Fruit fly (Drosophila melanogaster) whole organism, embryonic: ENCODE results near the gene lectin-21Cb.

ENCODE experiments used
- C15 ChIP-seq: fragments of 200-800 bp; sonication (Bioruptor generic); IDR thresholded peaks from 3 replicates; pipeline ENCODE4 v1.3.6; 2022; ENCODE audit warnings: missing biosample characterization, missing genetic modification characterization
- CG11085 ChIP-seq: fragments of 200-800 bp; sonication (Bioruptor generic); IDR thresholded peaks from 2 replicates; pipeline ENCODE4 v1.3.6; 2022; ENCODE audit warnings: missing biosample characterization, missing genetic modification characterization
- CG12659 ChIP-seq: fragments of 200-800 bp; sonication (Bioruptor generic); optimal IDR thresholded peaks from 3 replicates; lab custom pipeline; 2017; ENCODE audit warnings: mild to moderate bottlenecking, missing biosample characterization, missing genetic modification reagents, missing genetic modification characterization
- CG16813 ChIP-seq: fragments of 200-800 bp; sonication (Bioruptor generic); IDR thresholded peaks from 3 replicates; pipeline ENCODE4 v1.3.6; 2022; ENCODE audit warnings: missing biosample characterization, missing genetic modification characterization; ENCODE audit not compliant: partially characterized antibody
- CG31441 ChIP-seq: fragments of 200-800 bp; sonication (Bioruptor generic); IDR thresholded peaks from 2 replicates; pipeline ENCODE4 v1.3.6; 2022; ENCODE audit warnings: missing biosample characterization, missing genetic modification characterization
- CG4282 ChIP-seq: fragments of 200-800 bp; sonication (Bioruptor generic); optimal IDR thresholded peaks from 2 replicates; lab custom pipeline; 2016; ENCODE audit warnings: missing biosample characterization, missing genetic modification characterization
- CG8089 ChIP-seq: fragments of 200-800 bp; sonication (Bioruptor generic); optimal IDR thresholded peaks from 3 replicates; lab custom pipeline; 2016; ENCODE audit warnings: missing biosample characterization, missing genetic modification characterization
- Hr3 ChIP-seq: fragments of 200-800 bp; sonication (Bioruptor generic); optimal IDR thresholded peaks from 3 replicates; lab custom pipeline; 2016; ENCODE audit warnings: missing biosample characterization, missing genetic modification characterization
- Six4 ChIP-seq: fragments of 200-800 bp; sonication (Bioruptor generic); optimal IDR thresholded peaks from 2 replicates; lab custom pipeline; 2016; ENCODE audit warnings: missing biosample characterization, missing genetic modification characterization
- dmrt99B ChIP-seq: fragments of 200-800 bp; sonication (Bioruptor generic); optimal IDR thresholded peaks from 2 replicates; lab custom pipeline; 2018; ENCODE audit warnings: missing biosample characterization, mild to moderate bottlenecking, missing genetic modification characterization, moderate library complexity
- odd ChIP-seq: fragments of 200-800 bp; sonication (Bioruptor generic); optimal IDR thresholded peaks from 2 replicates; lab custom pipeline; 2017; ENCODE audit warnings: missing biosample characterization, mild to moderate bottlenecking, missing genetic modification characterization

DNA sequence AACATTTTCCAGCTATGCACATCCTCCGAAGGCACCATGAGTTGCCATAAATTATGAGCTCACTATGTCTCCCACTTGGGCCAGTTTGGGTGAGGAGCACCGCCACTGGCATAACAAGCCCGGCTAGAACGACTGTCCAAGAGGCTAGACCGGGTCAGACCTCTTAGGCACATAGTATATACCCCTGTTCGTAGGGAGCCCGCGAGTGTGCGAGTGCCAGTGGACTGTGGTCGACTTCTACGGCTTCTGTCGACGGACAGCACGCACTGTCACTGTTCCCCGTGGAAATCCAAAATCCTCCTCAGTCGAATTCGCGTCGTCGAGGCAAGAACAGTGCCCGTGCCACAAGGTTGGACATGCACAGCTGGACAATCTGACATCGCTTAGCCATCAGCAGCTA, 43.8 kb downstream of the lectin-21Cb start, which contains the start of gene Pph13:
- TF ChIP-seq C15 (GFP tag; lab: Robert Waterston, UW), result no peak
- TF ChIP-seq Six4 (GFP tag; lab: Kevin White, UChicago), result no peak
- TF ChIP-seq CG11085, result no peak
- TF ChIP-seq CG31441 (GFP tag; lab: Robert Waterston, UW), result no peak
- no peak for TF ChIP-seq dmrt99B (tag; lab: Kevin White, UChicago)
- TF ChIP-seq odd, result no peak
- no peak for TF ChIP-seq CG8089
- no peak for TF ChIP-seq CG16813 (GFP tag; lab: Robert Waterston, UW)
- no peak for TF ChIP-seq CG12659 (GFP tag; lab: Kevin White, UChicago)
- no peak for TF ChIP-seq CG4282 (GFP tag; lab: Kevin White, UChicago)
- no peak for TF ChIP-seq Hr3
